Fruit fly (Drosophila melanogaster) whole organism: ENCODE measurements around the gene CG4408.

Experiments used
- CG8478 ChIP-seq: fragments of >200 bp; optimal IDR thresholded peaks from 2 replicates; lab custom pipeline; 2018; ENCODE audit warnings: inconsistent platforms
- Dll ChIP-seq: fragments of >200 bp; optimal IDR thresholded peaks from 2 replicates; lab custom pipeline; 2017
- EcR ChIP-seq, 2 experiments: fragments of >200 bp; optimal IDR thresholded peaks; 2 replicates each; lab custom pipeline; 2017; ENCODE audit warnings: missing biosample characterization in 2 of 2, missing genetic modification characterization in 2 of 2, missing genetic modification reagents in 2 of 2
- pan ChIP-seq: fragments of >200 bp; optimal IDR thresholded peaks from 2 replicates; lab custom pipeline; 2017
- psq ChIP-seq: fragments of >200 bp; optimal IDR thresholded peaks from 2 replicates; lab custom pipeline; 2017
- usp ChIP-seq: fragments of >200 bp; optimal IDR thresholded peaks from 2 replicates; lab custom pipeline; 2017; ENCODE audit warnings: missing biosample characterization, missing genetic modification characterization, mixed read lengths

CG4408 gene

dm6 chr3R:23332535-23333333 is 30.6 kb downstream of the CG4408 start:
- TF ChIP-seq psq (lab: Kevin White, UChicago): no peak
- TF ChIP-seq CG8478 (lab: Kevin White, UChicago): no peak
- TF ChIP-seq usp: no peak
- TF ChIP-seq EcR (GFP tag; optimal IDR thresholded peaks at IDR 0.05; lab: Kevin White, UChicago): no peak
- TF ChIP-seq Dll (lab: Kevin White, UChicago): no peak
- no peak for TF ChIP-seq pan (lab: Kevin White, UChicago)

DNA sequence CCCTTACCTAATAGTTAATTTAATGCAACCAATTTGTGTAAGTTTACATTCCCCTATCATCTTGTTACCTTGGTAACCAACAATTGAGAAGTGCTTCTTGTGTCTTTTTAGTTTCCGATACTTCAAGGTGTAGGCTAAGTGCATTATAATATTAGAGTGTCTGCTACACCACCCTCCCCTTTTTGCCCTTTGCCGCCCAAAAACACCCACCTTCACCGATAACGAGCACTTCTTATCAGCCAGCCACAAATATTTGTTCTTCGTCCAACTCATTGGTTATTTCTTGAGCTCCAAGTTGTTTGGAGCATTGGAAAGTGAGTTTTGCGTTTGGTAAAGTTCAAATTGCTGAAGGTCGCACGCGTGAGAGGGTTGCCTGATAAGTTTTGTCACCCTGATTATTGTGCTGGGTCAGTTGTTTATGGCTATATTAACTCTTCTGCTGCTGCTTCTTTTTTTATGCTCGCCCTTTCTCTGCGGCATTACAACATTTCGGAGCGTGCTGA is 31.5 kb downstream of the CG4408 start:
- TF ChIP-seq usp: no peak
- no peak for TF ChIP-seq CG8478 (lab: Kevin White, UChicago)
- no peak for TF ChIP-seq pan (lab: Kevin White, UChicago)
- no peak for TF ChIP-seq EcR (GFP tag; optimal IDR thresholded peaks at IDR 0.05; lab: Kevin White, UChicago)
- TF ChIP-seq psq (lab: Kevin White, UChicago): no peak
- no peak for TF ChIP-seq Dll (lab: Kevin White, UChicago)

DNA sequence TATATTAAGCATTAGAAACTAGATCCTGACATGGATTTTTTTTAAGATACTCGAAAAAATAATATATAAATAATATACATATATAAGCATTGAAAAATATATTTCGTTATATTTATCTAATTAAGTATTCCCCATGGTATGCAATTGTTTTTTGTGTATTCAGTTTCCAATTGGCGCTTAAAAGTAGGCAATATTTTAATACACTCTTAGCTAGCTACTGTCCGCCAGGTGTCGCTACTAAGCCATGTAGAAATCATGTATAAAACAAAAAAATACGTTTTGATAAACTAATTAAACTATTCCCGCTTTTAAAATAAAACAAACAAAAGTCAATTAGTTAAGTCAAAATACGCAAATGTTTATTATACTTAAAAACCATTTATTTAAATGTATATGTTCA is 32.1 kb downstream of the CG4408 start:
- TF ChIP-seq EcR (GFP tag; optimal IDR thresholded peaks at IDR 0.05; lab: Kevin White, UChicago) (no peak), usp (no peak), pan (lab: Kevin White, UChicago) (no peak), CG8478 (lab: Kevin White, UChicago) (no peak), psq (lab: Kevin White, UChicago) (no peak), Dll (lab: Kevin White, UChicago) (no peak)

dm6 chr3R:23327707-23328106 is 35.7 kb downstream of the CG4408 start:
- TF ChIP-seq usp (no peak), psq (lab: Kevin White, UChicago) (no peak), pan (lab: Kevin White, UChicago) (no peak), CG8478 (lab: Kevin White, UChicago) (no peak), EcR (GFP tag; optimal IDR thresholded peaks at IDR 0.05; lab: Kevin White, UChicago) (no peak), Dll (lab: Kevin White, UChicago) (no peak)

dm6 chr3R:23326292-23326691 is 37.1 kb downstream of the CG4408 start:
- peak in 1 of 2 experiments; percentile 49 for TF ChIP-seq EcR (GFP tag; optimal IDR thresholded peaks at IDR 0.05; lab: Kevin White, UChicago)
- TF ChIP-seq psq (lab: Kevin White, UChicago): no peak

DNA sequence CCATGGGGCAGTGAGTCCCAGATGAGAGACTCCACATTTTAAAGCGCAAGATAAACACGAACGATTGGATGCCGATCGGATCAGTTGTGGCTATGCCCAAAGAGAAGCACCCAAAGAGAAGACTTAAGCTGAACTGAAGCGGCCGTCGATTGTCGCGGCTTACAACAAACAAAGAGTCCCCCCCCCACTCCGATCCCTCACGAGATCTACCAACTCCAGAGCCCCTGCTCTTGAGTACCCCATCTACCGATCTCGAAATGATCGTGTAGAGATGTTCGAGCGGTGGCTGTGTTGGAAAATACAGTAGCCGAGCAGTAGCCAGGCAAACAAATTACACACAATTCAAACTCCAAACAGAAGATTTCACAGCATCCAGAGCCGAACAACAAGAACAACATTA is 37.7 kb downstream of the CG4408 start:
- TF ChIP-seq EcR (GFP tag; optimal IDR thresholded peaks at IDR 0.05; lab: Kevin White, UChicago) (no peak), psq (lab: Kevin White, UChicago) (no peak), CG8478 (lab: Kevin White, UChicago) (no peak), pan (lab: Kevin White, UChicago) (no peak)

DNA sequence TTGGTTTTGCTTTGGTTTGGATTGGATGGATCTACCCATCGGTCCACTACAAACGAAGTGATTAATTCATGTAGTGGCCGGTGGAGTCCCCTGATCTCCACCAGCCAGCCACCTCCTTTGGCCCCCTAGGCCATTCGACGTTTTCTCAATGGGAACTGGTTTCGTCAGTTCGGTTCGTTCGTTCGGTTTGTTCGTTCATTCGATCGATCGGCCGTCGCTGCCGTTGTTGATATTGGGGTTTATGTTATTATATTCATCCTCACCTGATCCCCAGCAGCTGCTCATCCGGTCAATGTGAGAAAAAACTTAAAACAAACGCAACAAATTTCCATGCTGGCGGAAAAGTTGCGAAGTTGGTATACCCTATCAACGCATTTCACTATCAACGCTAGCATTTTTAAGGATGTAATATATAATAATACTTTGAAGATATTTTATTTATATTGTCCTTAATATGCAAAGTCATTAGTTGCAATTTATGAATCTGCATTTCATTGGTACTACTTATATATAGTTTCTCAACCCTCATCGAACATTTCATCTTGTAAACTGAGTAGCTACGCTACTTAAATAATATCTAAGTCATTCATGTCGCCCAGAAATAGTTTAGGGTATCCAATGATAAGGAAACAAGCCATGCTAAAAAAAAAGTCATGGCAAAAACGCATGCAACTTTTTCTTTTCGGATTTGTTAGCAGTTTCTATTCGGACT is 39.6 kb downstream of the CG4408 start:
- no peak for TF ChIP-seq Dll (lab: Kevin White, UChicago)
- no peak for TF ChIP-seq EcR (GFP tag; optimal IDR thresholded peaks at IDR 0.05; lab: Kevin White, UChicago)
- TF ChIP-seq pan (lab: Kevin White, UChicago): no peak
- TF ChIP-seq usp: no peak
- TF ChIP-seq CG8478 (lab: Kevin White, UChicago): no peak
- no peak for TF ChIP-seq psq (lab: Kevin White, UChicago)

dm6 chr3R:23320251-23320650 is 43.1 kb downstream of the CG4408 start:
- TF ChIP-seq CG8478 (lab: Kevin White, UChicago): no peak
- TF ChIP-seq psq (lab: Kevin White, UChicago): no peak
- no peak for TF ChIP-seq usp
- TF ChIP-seq pan (lab: Kevin White, UChicago): no peak
- no peak for TF ChIP-seq EcR (GFP tag; optimal IDR thresholded peaks at IDR 0.05; lab: Kevin White, UChicago)
- no peak for TF ChIP-seq Dll (lab: Kevin White, UChicago)

- TF ChIP-seq CG8478 (lab: Kevin White, UChicago) (no peak), psq (lab: Kevin White, UChicago) (no peak), pan (lab: Kevin White, UChicago) (no peak), EcR (GFP tag; optimal IDR thresholded peaks at IDR 0.05; lab: Kevin White, UChicago) (no peak), usp (no peak), Dll (lab: Kevin White, UChicago) (no peak)
Observed at dm6 chr3R:23318928-23319327, 44.4 kb downstream of the CG4408 start.

DNA sequence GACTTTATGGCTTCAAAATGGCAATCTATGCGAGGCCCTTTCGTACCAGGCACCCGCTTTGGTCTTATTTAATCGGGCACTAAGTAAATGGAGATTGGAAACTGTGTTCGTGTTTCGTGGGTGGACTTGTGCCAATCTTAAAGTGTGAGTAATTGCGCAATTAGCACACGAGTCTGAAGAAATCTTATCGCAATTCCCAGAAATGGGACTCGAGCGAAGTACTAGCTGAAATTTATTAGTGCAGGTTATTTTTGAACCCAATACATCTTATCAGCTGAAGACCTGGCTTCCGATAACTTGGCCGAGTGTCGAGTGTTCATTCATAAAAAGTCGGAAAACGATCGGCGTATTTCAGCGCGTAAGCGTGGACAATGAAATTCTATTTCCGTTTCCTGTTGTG is 46.5 kb downstream of the CG4408 start:
- TF ChIP-seq pan (lab: Kevin White, UChicago): no peak
- TF ChIP-seq Dll (lab: Kevin White, UChicago): no peak
- no peak for TF ChIP-seq CG8478 (lab: Kevin White, UChicago)
- no peak for TF ChIP-seq EcR (GFP tag; optimal IDR thresholded peaks at IDR 0.05; lab: Kevin White, UChicago)
- no peak for TF ChIP-seq usp
- no peak for TF ChIP-seq psq (lab: Kevin White, UChicago)

DNA sequence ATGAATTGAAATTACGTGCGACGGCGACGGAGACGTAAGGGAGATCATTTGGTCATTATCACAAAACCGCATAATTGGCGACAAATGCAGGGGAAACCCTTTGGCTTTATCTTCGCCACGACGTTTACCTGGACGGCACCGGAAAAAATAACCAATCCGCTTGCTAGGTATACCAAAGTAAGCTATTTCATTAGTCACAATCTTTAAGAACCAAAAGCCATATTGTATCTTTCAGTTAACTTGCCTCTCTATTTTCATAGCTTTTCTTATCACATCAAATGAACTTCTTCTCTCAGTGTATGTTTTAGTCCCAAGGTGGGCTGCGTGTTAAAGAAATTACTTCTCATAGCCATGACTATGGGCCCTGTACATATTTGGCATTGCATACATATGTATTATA is 47.7 kb downstream of the CG4408 start:
- no peak for TF ChIP-seq CG8478 (lab: Kevin White, UChicago)
- no peak for TF ChIP-seq usp

- TF ChIP-seq CG8478 (lab: Kevin White, UChicago) (no peak), pan (lab: Kevin White, UChicago) (no peak), usp (no peak), Dll (lab: Kevin White, UChicago) (no peak), EcR (GFP tag; optimal IDR thresholded peaks at IDR 0.05; lab: Kevin White, UChicago) (no peak), psq (lab: Kevin White, UChicago) (no peak)
Observed at dm6 chr3R:23315221-23315620, 48.2 kb downstream of the CG4408 start.
